Worm (Caenorhabditis elegans) whole organism, L3 larva: ENCODE results near the gene srw-141.

Experiments used
- nhr-12 ChIP-seq: fragments of 150-350 bp; optimal IDR thresholded peaks from 2 replicates; lab custom pipeline; 2014; ENCODE audit warnings: missing biosample characterization, missing genetic modification characterization
- nhr-25 ChIP-seq: sonication (generic microtip); optimal IDR thresholded peaks from 2 replicates; lab custom pipeline; 2017; ENCODE audit warnings: missing biosample characterization, missing genetic modification characterization
- nhr-77 ChIP-seq: fragments of 150-350 bp; optimal IDR thresholded peaks from 2 replicates; lab custom pipeline; 2014; ENCODE audit warnings: missing biosample characterization, missing genetic modification characterization
- pqm-1 ChIP-seq: fragments of 150-350 bp; optimal IDR thresholded peaks from 2 replicates; lab custom pipeline; 2017; ENCODE audit warnings: missing biosample characterization, missing genetic modification characterization, inconsistent platforms
- tbx-2 ChIP-seq: sonication (generic microtip); optimal IDR thresholded peaks from 2 replicates; lab custom pipeline; 2016; ENCODE audit warnings: mild to moderate bottlenecking, missing genetic modification characterization, missing compliant biosample characterization

DNA sequence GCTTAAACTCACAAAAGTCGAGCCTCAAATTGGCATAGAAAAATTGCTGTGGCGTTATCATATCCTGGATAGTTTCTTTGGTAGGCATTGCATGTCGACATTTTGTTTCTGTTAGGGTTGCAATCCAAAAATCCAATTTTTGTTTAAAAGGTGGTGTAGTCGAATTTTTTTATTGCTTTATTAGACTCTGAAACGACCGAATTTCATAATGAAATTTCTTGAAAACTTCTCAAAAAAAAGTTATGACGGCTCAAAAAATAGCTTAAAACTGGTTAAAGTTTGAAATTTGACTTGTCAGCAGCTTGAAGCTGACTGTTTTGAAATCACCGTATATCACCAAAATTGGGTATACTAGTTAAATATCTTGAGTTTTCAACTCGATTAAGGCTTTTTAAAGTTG lies 3.0 kb upstream of the srw-141 start, which contains the start of gene srw-143:
- TF ChIP-seq pqm-1 (tag; lab: Kevin White, UChicago) (no peak), tbx-2 (no peak), nhr-25 (tag; lab: Kevin White, UChicago) (no peak), nhr-77 (tag; lab: Kevin White, UChicago) (no peak), nhr-12 (tag; lab: Kevin White, UChicago) (no peak)
